Worm (Caenorhabditis elegans): Measurements from ENCODE around the gene flp-7.

ce11 chrX:5841060-5841642 is 44.5 kb upstream of the flp-7 start, which contains the start of gene puf-9:
- peak; percentile 58 for TF ChIP-seq flt-1 (GFP tag; IDR thresholded peaks at IDR 0.05)
- TF ChIP-seq scrt-1 (GFP tag; IDR thresholded peaks at IDR 0.05) = peak; percentile 60; the same call in 1 of the 2 replicates
- no peak for TF ChIP-seq ets-7 (tag; optimal IDR thresholded peaks at IDR 0.05)
- no peak for TF ChIP-seq ceh-36 (tag; optimal IDR thresholded peaks at IDR 0.05)
- TF ChIP-seq hmg-4 (GFP tag; optimal IDR thresholded peaks at IDR 0.05) = peak; percentile 84
- peak; percentile 34 for TF ChIP-seq aly-1 (tag; optimal IDR thresholded peaks at IDR 0.05)
- no peak for TF ChIP-seq hnd-1 (tag; optimal IDR thresholded peaks at IDR 0.05)
- TF ChIP-seq tbx-37 (GFP tag; conservative IDR thresholded peaks at IDR 0.05) = no peak
- TF ChIP-seq sea-1 (GFP tag; conservative IDR thresholded peaks at IDR 0.05) = no peak
- no peak for TF ChIP-seq ama-1 (optimal IDR thresholded peaks at IDR 0.05)
- TF ChIP-seq tra-4 (tag; optimal IDR thresholded peaks at IDR 0.05) = no peak
- peak; percentile 89 for TF ChIP-seq F13C5.2 (tag; optimal IDR thresholded peaks at IDR 0.05)
- no peak for TF ChIP-seq hmbx-1 (tag; optimal IDR thresholded peaks at IDR 0.05)
- no peak for TF ChIP-seq pes-1 (GFP tag; IDR thresholded peaks at IDR 0.05)

Measured in whole organism, early embryonic.